Fruit fly (Drosophila melanogaster): ENCODE data around the gene arm.

The arm gene

dm6 chrX:1945241-1945640 lies 44.8 kb upstream of the arm start:
- TF ChIP-seq bab1 (GFP tag; optimal IDR thresholded peaks at IDR 0.05), result no peak
- TF ChIP-seq Mnt (GFP tag; optimal IDR thresholded peaks at IDR 0.05), result no peak
- no peak for TF ChIP-seq CG1620 (GFP tag; optimal IDR thresholded peaks at IDR 0.05)
- no peak for TF ChIP-seq CG14711 (tag; optimal IDR thresholded peaks at IDR 0.05)
- TF ChIP-seq Clk (GFP tag; optimal IDR thresholded peaks at IDR 0.05), result no peak
- TF ChIP-seq Hr96 (GFP tag; optimal IDR thresholded peaks at IDR 0.05), result no peak
- TF ChIP-seq CG5204 (GFP tag; optimal IDR thresholded peaks at IDR 0.05), result no peak
- no peak for TF ChIP-seq CG11617 (GFP tag; optimal IDR thresholded peaks at IDR 0.05)
- TF ChIP-seq cnc (optimal IDR thresholded peaks at IDR 0.05), result no peak

- no peak for TF ChIP-seq CG7045 (GFP tag; optimal IDR thresholded peaks at IDR 0.05)
- no peak for TF ChIP-seq tj (GFP tag; optimal IDR thresholded peaks at IDR 0.05)
- TF ChIP-seq CG33017 (tag; optimal IDR thresholded peaks at IDR 0.05), result no peak
- TF ChIP-seq CG14711 (tag; optimal IDR thresholded peaks at IDR 0.05), result no peak
- no peak for TF ChIP-seq CG11617 (GFP tag; optimal IDR thresholded peaks at IDR 0.05)
- TF ChIP-seq Clk (GFP tag; optimal IDR thresholded peaks at IDR 0.05), result no peak
- TF ChIP-seq pad (GFP tag; optimal IDR thresholded peaks at IDR 0.05), result no peak
- no peak for TF ChIP-seq Crg-1 (GFP tag; optimal IDR thresholded peaks at IDR 0.05)
- no peak for TF ChIP-seq cnc (optimal IDR thresholded peaks at IDR 0.05)
These were observed 44.0 kb upstream of the arm start for dm6 chrX:1944245-1945114.

- TF ChIP-seq CG11617 (GFP tag; optimal IDR thresholded peaks at IDR 0.05), result no peak
- TF ChIP-seq cnc (optimal IDR thresholded peaks at IDR 0.05), result no peak
- TF ChIP-seq CG5204 (GFP tag; optimal IDR thresholded peaks at IDR 0.05), result no peak
- TF ChIP-seq CG1620 (GFP tag; optimal IDR thresholded peaks at IDR 0.05), result no peak
- TF ChIP-seq kay (GFP tag; ENCODE audit: borderline replicate concordance), result no peak
- TF ChIP-seq Hr96 (GFP tag; optimal IDR thresholded peaks at IDR 0.05), result no peak
- no peak for TF ChIP-seq ovo (GFP tag; optimal IDR thresholded peaks at IDR 0.05)
These were observed 43.1 kb upstream of the arm start for dm6 chrX:1943337-1944244.

DNA sequence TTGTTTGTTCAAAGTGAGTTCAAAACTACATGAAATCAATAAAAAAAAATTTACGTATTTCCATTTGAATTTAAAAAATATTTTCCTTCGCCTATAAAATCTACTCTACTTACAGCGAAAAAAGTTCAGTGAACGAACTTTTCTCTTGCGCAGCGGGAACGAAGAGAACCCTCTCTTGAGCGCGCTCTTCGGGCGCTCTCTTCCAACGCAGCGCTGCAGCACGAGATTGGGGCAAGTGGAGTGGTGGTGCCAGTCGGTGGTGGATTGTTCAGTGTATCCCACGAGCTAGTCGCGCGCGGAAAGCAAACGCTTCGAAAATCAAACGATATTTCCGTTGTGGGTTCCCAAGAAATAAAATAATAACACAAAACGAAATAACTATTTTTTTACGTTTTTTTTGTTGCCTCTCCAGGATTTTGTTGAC lies 41.2 kb upstream of the arm start, which contains the start of gene Hr4:
Hr4 (plus strand) TSS at position 272 of the 424 bp plus-strand sequence.
- no peak for TF ChIP-seq toe (GFP tag; optimal IDR thresholded peaks at IDR 0.05)
- no peak for TF ChIP-seq Mnt (GFP tag; optimal IDR thresholded peaks at IDR 0.05)
- TF ChIP-seq Clk (GFP tag; optimal IDR thresholded peaks at IDR 0.05), result no peak
- no peak for TF ChIP-seq pad (GFP tag; optimal IDR thresholded peaks at IDR 0.05)
- no peak for TF ChIP-seq Crg-1 (GFP tag; optimal IDR thresholded peaks at IDR 0.05)
- TF ChIP-seq tj (GFP tag; optimal IDR thresholded peaks at IDR 0.05), result no peak

dm6 chrX:1940020-1940419 lies 39.6 kb upstream of the arm start, which contains the start of the genes CG3857 and CG3587:
Gene CG3857 (minus strand): TSS chrX:1940040.
Gene CG3587 (plus strand): TSS chrX:1940307.
- TF ChIP-seq ovo (GFP tag; optimal IDR thresholded peaks at IDR 0.05) (peak; percentile 73), Mnt (GFP tag; optimal IDR thresholded peaks at IDR 0.05) (peak; percentile 86), Hr96 (GFP tag; optimal IDR thresholded peaks at IDR 0.05) (peak; percentile 87), toe (GFP tag; optimal IDR thresholded peaks at IDR 0.05) (peak; percentile 68), cic (GFP tag; optimal IDR thresholded peaks at IDR 0.05) (no peak), Crg-1 (GFP tag; optimal IDR thresholded peaks at IDR 0.05) (peak; percentile 86), tj (GFP tag; optimal IDR thresholded peaks at IDR 0.05) (peak; percentile 82), pad (GFP tag; optimal IDR thresholded peaks at IDR 0.05) (peak; percentile 80), bab1 (GFP tag; optimal IDR thresholded peaks at IDR 0.05) (peak; percentile 78), CG7101 (tag; optimal IDR thresholded peaks at IDR 0.05) (peak; percentile 82), CG33017 (tag; optimal IDR thresholded peaks at IDR 0.05) (peak; percentile 59), CG7045 (GFP tag; optimal IDR thresholded peaks at IDR 0.05) (peak; percentile 54), cnc (optimal IDR thresholded peaks at IDR 0.05) (no peak), Clk (GFP tag; optimal IDR thresholded peaks at IDR 0.05) (no peak), CG5204 (GFP tag; optimal IDR thresholded peaks at IDR 0.05) (peak; percentile 81), CG1620 (GFP tag; optimal IDR thresholded peaks at IDR 0.05) (peak; percentile 81), CG12768 (GFP tag; optimal IDR thresholded peaks at IDR 0.05) (peak; percentile 69), kay (GFP tag; ENCODE audit: borderline replicate concordance) (no peak), CG14711 (tag; optimal IDR thresholded peaks at IDR 0.05) (peak; percentile 59), CG11617 (GFP tag; optimal IDR thresholded peaks at IDR 0.05) (peak; percentile 82)

Data from whole organism, adult.